Comparison of ENCODE assay signal across 1 fruit fly cellular context in the genomic region with DNA sequence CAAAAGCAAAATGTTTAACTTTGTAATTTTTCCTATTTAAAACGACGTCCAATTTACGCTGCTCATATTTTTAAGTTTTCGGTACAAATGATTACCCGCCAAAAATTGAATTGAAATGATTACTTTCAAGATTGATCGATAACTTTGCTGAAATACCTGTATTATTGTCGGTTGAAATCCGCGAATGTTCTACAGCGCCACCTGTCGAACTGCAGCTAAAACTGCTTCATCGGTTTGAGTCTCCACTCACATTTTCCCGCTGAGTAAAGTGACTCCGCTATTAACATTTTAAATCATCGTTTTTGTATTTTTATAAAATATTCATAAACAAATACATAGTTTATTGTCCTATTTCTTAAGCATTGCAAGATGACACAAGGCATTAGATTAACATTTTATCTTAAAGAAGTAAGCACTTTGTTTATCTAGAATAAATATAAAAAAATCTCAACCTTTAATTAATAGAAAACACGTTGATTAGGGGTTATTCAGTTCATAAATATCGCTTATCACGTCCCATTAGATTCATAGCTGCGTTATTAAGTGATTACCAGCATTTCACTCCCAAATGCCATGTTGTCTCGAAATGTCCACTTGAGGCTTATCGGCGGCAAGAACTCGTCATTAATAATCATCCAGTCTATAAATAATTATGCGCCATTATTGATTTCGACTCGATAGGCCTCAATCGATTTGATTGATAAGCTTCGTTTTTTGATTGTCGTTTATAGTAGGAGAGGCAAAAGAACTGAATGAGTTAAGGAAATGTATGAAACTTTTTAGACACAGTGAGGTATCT.
TF ChIP-seq lines count a peak whose summit lies in the region.

No protein-coding gene starts in this region.

TF ChIP-seq in whole organism, embryonic, 481 proteins besides CTCF, POLR2A, EP300 and RAD21 (continued from another document and continues in another):
- TF ChIP-seq lmd (GFP tag; IDR thresholded peaks at IDR 0.05; lab: Robert Waterston, UW), result no peak
- no peak; the same call in 2 of the 3 replicates for TF ChIP-seq row (GFP tag; IDR thresholded peaks at IDR 0.05; lab: Robert Waterston, UW)
- no peak for TF ChIP-seq Awh (GFP tag; IDR thresholded peaks at IDR 0.05; lab: Robert Waterston, UW)
- TF ChIP-seq abd-A (tag; optimal IDR thresholded peaks at IDR 0.05; lab: Kevin White, UChicago), result no peak
- TF ChIP-seq lab (GFP tag; optimal IDR thresholded peaks at IDR 0.05; lab: Kevin White, UChicago), result peak; percentile 12
- TF ChIP-seq Bgb (GFP tag; IDR thresholded peaks at IDR 0.05; lab: Robert Waterston, UW; ENCODE audit: partially characterized antibody), result peak; percentile 62
- TF ChIP-seq PHDP (tag; optimal IDR thresholded peaks at IDR 0.05; lab: Kevin White, UChicago), result no peak
- no peak for TF ChIP-seq CG18262 (tag; optimal IDR thresholded peaks at IDR 0.05; lab: Kevin White, UChicago)
- TF ChIP-seq Atf6 (GFP tag; IDR thresholded peaks at IDR 0.05; lab: Robert Waterston, UW), result no peak
- no peak for TF ChIP-seq Xbp1 (GFP tag; optimal IDR thresholded peaks at IDR 0.05; lab: Kevin White, UChicago)
- no peak for TF ChIP-seq CG6254 (GFP tag; optimal IDR thresholded peaks at IDR 0.05; lab: Kevin White, UChicago)
- TF ChIP-seq run (tag; optimal IDR thresholded peaks at IDR 0.05; lab: Kevin White, UChicago), result no peak
- no peak for TF ChIP-seq CG1647 (GFP tag; optimal IDR thresholded peaks at IDR 0.05; lab: Kevin White, UChicago)
- no peak for TF ChIP-seq CG2889 (GFP tag; IDR thresholded peaks at IDR 0.05; lab: Robert Waterston, UW)
- no peak for TF ChIP-seq yki (optimal IDR thresholded peaks at IDR 0.05; lab: Kevin White, UChicago)
- no peak for TF ChIP-seq ewg (GFP tag; optimal IDR thresholded peaks at IDR 0.05; lab: Kevin White, UChicago)
- TF ChIP-seq Hmx (GFP tag; optimal IDR thresholded peaks at IDR 0.05; lab: Kevin White, UChicago), result no peak
- TF ChIP-seq pros (GFP tag; optimal IDR thresholded peaks at IDR 0.05; lab: Kevin White, UChicago), result no peak
- TF ChIP-seq CG1024 (GFP tag; IDR thresholded peaks at IDR 0.05; lab: Robert Waterston, UW), result no peak
- TF ChIP-seq Mrtf (GFP tag; IDR thresholded peaks at IDR 0.05; lab: Robert Waterston, UW), result no peak
- TF ChIP-seq fru (optimal IDR thresholded peaks at IDR 0.05; lab: Kevin White, UChicago), result no peak
- no peak for TF ChIP-seq CG14441 (GFP tag; IDR thresholded peaks at IDR 0.05; lab: Robert Waterston, UW)
- no peak for TF ChIP-seq esg (GFP tag; conservative IDR thresholded peaks at IDR 0.05; lab: Robert Waterston, UW)
- TF ChIP-seq ttk (GFP tag; IDR thresholded peaks at IDR 0.05; lab: Robert Waterston, UW), result no peak
- TF ChIP-seq gro (GFP tag; optimal IDR thresholded peaks at IDR 0.05; lab: Kevin White, UChicago), result no peak
- TF ChIP-seq CG6791 (GFP tag; IDR thresholded peaks at IDR 0.05; lab: Robert Waterston, UW; ENCODE audit: partially characterized antibody), result peak; percentile 56
- no peak for TF ChIP-seq ash1 (GFP tag; optimal IDR thresholded peaks at IDR 0.05; lab: Kevin White, UChicago)
- TF ChIP-seq ro (GFP tag; IDR thresholded peaks at IDR 0.05; lab: Robert Waterston, UW), result no peak
- no peak for TF ChIP-seq zen2 (GFP tag; IDR thresholded peaks at IDR 0.05; lab: Robert Waterston, UW; ENCODE audit: partially characterized antibody)
- TF ChIP-seq Med (GFP tag; lab: Kevin White, UChicago), result peak; percentile 89
- TF ChIP-seq CG12219 (GFP tag; optimal IDR thresholded peaks at IDR 0.05; lab: Kevin White, UChicago), result no peak
- TF ChIP-seq chn (GFP tag; optimal IDR thresholded peaks at IDR 0.05; lab: Kevin White, UChicago), result no peak
- no peak for TF ChIP-seq CG13296 (GFP tag; optimal IDR thresholded peaks at IDR 0.05; lab: Kevin White, UChicago)
- TF ChIP-seq CG31388 (GFP tag; optimal IDR thresholded peaks at IDR 0.05; lab: Kevin White, UChicago), result no peak
- TF ChIP-seq Elba2 (GFP tag; optimal IDR thresholded peaks at IDR 0.05; lab: Kevin White, UChicago), result no peak
- TF ChIP-seq lola (GFP tag; optimal IDR thresholded peaks at IDR 0.05; lab: Kevin White, UChicago), result no peak
- no peak for TF ChIP-seq hkb (optimal IDR thresholded peaks at IDR 0.05; lab: Kevin White, UChicago)
- TF ChIP-seq hkb (GFP tag; IDR thresholded peaks at IDR 0.05; lab: Robert Waterston, UW), result no peak
- no peak for TF ChIP-seq dmrt11E (tag; optimal IDR thresholded peaks at IDR 0.05; lab: Kevin White, UChicago)
- TF ChIP-seq CG3995 (GFP tag; optimal IDR thresholded peaks at IDR 0.05; lab: Kevin White, UChicago), result peak; percentile 45
- TF ChIP-seq luna (GFP tag; optimal IDR thresholded peaks at IDR 0.05; lab: Kevin White, UChicago), result no peak
- no peak for TF ChIP-seq z (GFP tag; IDR thresholded peaks at IDR 0.05; lab: Robert Waterston, UW)
- no peak for TF ChIP-seq Hsf (GFP tag; optimal IDR thresholded peaks at IDR 0.05; lab: Kevin White, UChicago)
- TF ChIP-seq D19A (tag; optimal IDR thresholded peaks at IDR 0.05; lab: Kevin White, UChicago), result peak; percentile 8
- no peak for TF ChIP-seq Atf-2 (GFP tag; optimal IDR thresholded peaks at IDR 0.05; lab: Kevin White, UChicago)
- TF ChIP-seq Fer1 (GFP tag; optimal IDR thresholded peaks at IDR 0.05; lab: Kevin White, UChicago), result no peak
- no peak for TF ChIP-seq Hand (GFP tag; optimal IDR thresholded peaks at IDR 0.05; lab: Kevin White, UChicago)
- TF ChIP-seq Camta (GFP tag; optimal IDR thresholded peaks at IDR 0.05; lab: Kevin White, UChicago), result no peak
- no peak for TF ChIP-seq salm (tag; optimal IDR thresholded peaks at IDR 0.05; lab: Kevin White, UChicago)
- TF ChIP-seq kah (GFP tag; optimal IDR thresholded peaks at IDR 0.05; lab: Kevin White, UChicago), result no peak
- no peak for TF ChIP-seq CG1529 (GFP tag; optimal IDR thresholded peaks at IDR 0.05; lab: Kevin White, UChicago)
- no peak for TF ChIP-seq her (GFP tag; optimal IDR thresholded peaks at IDR 0.05; lab: Kevin White, UChicago)
- peak; percentile 90 for TF ChIP-seq grn (GFP tag; optimal IDR thresholded peaks at IDR 0.05; lab: Kevin White, UChicago)
- TF ChIP-seq CG15073 (GFP tag; optimal IDR thresholded peaks at IDR 0.05; lab: Kevin White, UChicago), result no peak
- no peak for TF ChIP-seq tgo (GFP tag; IDR thresholded peaks at IDR 0.05; lab: Robert Waterston, UW)
- TF ChIP-seq CkIIα-i1 (GFP tag; IDR thresholded peaks at IDR 0.05; lab: Robert Waterston, UW), result no peak
- no peak for TF ChIP-seq ab (GFP tag; optimal IDR thresholded peaks at IDR 0.05; lab: Kevin White, UChicago)
- no peak for TF ChIP-seq B-H2 (GFP tag; optimal IDR thresholded peaks at IDR 0.05; lab: Kevin White, UChicago)
- TF ChIP-seq org-1 (GFP tag; optimal IDR thresholded peaks at IDR 0.05; lab: Kevin White, UChicago), result no peak
- no peak for TF ChIP-seq CG4617 (GFP tag; optimal IDR thresholded peaks at IDR 0.05; lab: Kevin White, UChicago; ENCODE audit: borderline replicate concordance)
- no peak for TF ChIP-seq CG16863 (GFP tag; optimal IDR thresholded peaks at IDR 0.05; lab: Kevin White, UChicago)
- no peak for TF ChIP-seq Sox100B (GFP tag; optimal IDR thresholded peaks at IDR 0.05; lab: Kevin White, UChicago)
- peak; percentile 62 for TF ChIP-seq sens (GFP tag; lab: Kevin White, UChicago)
- TF ChIP-seq p53 (GFP tag; optimal IDR thresholded peaks at IDR 0.05; lab: Kevin White, UChicago), result no peak
- TF ChIP-seq Optix (GFP tag; IDR thresholded peaks at IDR 0.05; lab: Robert Waterston, UW), result no peak
- no peak for TF ChIP-seq disco-r (GFP tag; optimal IDR thresholded peaks at IDR 0.05; lab: Kevin White, UChicago)
- no peak for TF ChIP-seq CG31224 (GFP tag; IDR thresholded peaks at IDR 0.05; lab: Robert Waterston, UW)
- TF ChIP-seq CG18011 (GFP tag; optimal IDR thresholded peaks at IDR 0.05; lab: Kevin White, UChicago), result no peak
- no peak for TF ChIP-seq crol (GFP tag; IDR thresholded peaks at IDR 0.05; lab: Robert Waterston, UW)
- no peak for TF ChIP-seq CG4707 (GFP tag; optimal IDR thresholded peaks at IDR 0.05; lab: Kevin White, UChicago)
- no peak for TF ChIP-seq CG4820 (GFP tag; optimal IDR thresholded peaks at IDR 0.05; lab: Kevin White, UChicago)
- no peak for TF ChIP-seq Gsc (GFP tag; IDR thresholded peaks at IDR 0.05; lab: Robert Waterston, UW)
- TF ChIP-seq CG16813 (GFP tag; IDR thresholded peaks at IDR 0.05; lab: Robert Waterston, UW; ENCODE audit: partially characterized antibody), result peak; percentile 34
- TF ChIP-seq CG10274 (GFP tag; optimal IDR thresholded peaks at IDR 0.05; lab: Kevin White, UChicago), result no peak
- TF ChIP-seq Bteb2 (GFP tag; optimal IDR thresholded peaks at IDR 0.05; lab: Kevin White, UChicago), result no peak
- no peak for TF ChIP-seq Sox102F (GFP tag; optimal IDR thresholded peaks at IDR 0.05; lab: Kevin White, UChicago)
- TF ChIP-seq peb (GFP tag; IDR thresholded peaks at IDR 0.05; lab: Robert Waterston, UW), result no peak
- TF ChIP-seq CG6765 (GFP tag; optimal IDR thresholded peaks at IDR 0.05; lab: Kevin White, UChicago), result no peak
- no peak for TF ChIP-seq kni (GFP tag; optimal IDR thresholded peaks at IDR 0.05; lab: Kevin White, UChicago)
- TF ChIP-seq ato (GFP tag; IDR thresholded peaks at IDR 0.05; lab: Robert Waterston, UW; ENCODE audit: partially characterized antibody), result peak; percentile 26; the same call in 1 of the 2 replicates
- no peak for TF ChIP-seq CG34422 (GFP tag; IDR thresholded peaks at IDR 0.05; lab: Robert Waterston, UW)
- no peak for TF ChIP-seq Dbx (GFP tag; IDR thresholded peaks at IDR 0.05; lab: Robert Waterston, UW)
- TF ChIP-seq tup (GFP tag; optimal IDR thresholded peaks at IDR 0.05; lab: Kevin White, UChicago), result no peak
- no peak for TF ChIP-seq ken (GFP tag; IDR thresholded peaks at IDR 0.05; lab: Robert Waterston, UW)
- TF ChIP-seq CG10979 (tag; optimal IDR thresholded peaks at IDR 0.05; lab: Kevin White, UChicago), result peak; percentile 10
- peak; percentile 67 for TF ChIP-seq stwl (tag; optimal IDR thresholded peaks at IDR 0.05; lab: Kevin White, UChicago)
- no peak for TF ChIP-seq CG7745 (tag; optimal IDR thresholded peaks at IDR 0.05; lab: Kevin White, UChicago)
- TF ChIP-seq Sry-δ (GFP tag; optimal IDR thresholded peaks at IDR 0.05; lab: Kevin White, UChicago), result peak; percentile 45
- TF ChIP-seq CG3838 (GFP tag; optimal IDR thresholded peaks at IDR 0.05; lab: Kevin White, UChicago), result no peak
- no peak for TF ChIP-seq H2.0 (GFP tag; IDR thresholded peaks at IDR 0.05; lab: Robert Waterston, UW)
- TF ChIP-seq grau (tag; optimal IDR thresholded peaks at IDR 0.05; lab: Kevin White, UChicago), result no peak
- TF ChIP-seq CG4328 (GFP tag; optimal IDR thresholded peaks at IDR 0.05; lab: Kevin White, UChicago), result no peak
- no peak for TF ChIP-seq C15 (GFP tag; IDR thresholded peaks at IDR 0.05; lab: Robert Waterston, UW)
- TF ChIP-seq CG10462 (GFP tag; optimal IDR thresholded peaks at IDR 0.05; lab: Kevin White, UChicago), result no peak
- no peak for TF ChIP-seq Sin3A (optimal IDR thresholded peaks at IDR 0.05; lab: Kevin White, UChicago)
- no peak for TF ChIP-seq CG4730 (GFP tag; IDR thresholded peaks at IDR 0.05; lab: Robert Waterston, UW)
- TF ChIP-seq tna (GFP tag; IDR thresholded peaks at IDR 0.05; lab: Robert Waterston, UW; ENCODE audit: partially characterized antibody), result peak; percentile 64
- no peak for TF ChIP-seq CG13775 (GFP tag; optimal IDR thresholded peaks at IDR 0.05; lab: Kevin White, UChicago)
- no peak for TF ChIP-seq tll (GFP tag; optimal IDR thresholded peaks at IDR 0.05; lab: Kevin White, UChicago)
- no peak for TF ChIP-seq CG9817 (tag; optimal IDR thresholded peaks at IDR 0.05; lab: Kevin White, UChicago)
- TF ChIP-seq sc (optimal IDR thresholded peaks at IDR 0.05; lab: Kevin White, UChicago), result no peak
- TF ChIP-seq sc (GFP tag; optimal IDR thresholded peaks at IDR 0.05; lab: Kevin White, UChicago), result no peak
- TF ChIP-seq CG5245 (GFP tag; optimal IDR thresholded peaks at IDR 0.05; lab: Kevin White, UChicago), result no peak
- TF ChIP-seq CG10147 (GFP tag; optimal IDR thresholded peaks at IDR 0.05; lab: Kevin White, UChicago), result no peak
- TF ChIP-seq Atf3 (GFP tag; optimal IDR thresholded peaks at IDR 0.05; lab: Kevin White, UChicago), result no peak
- TF ChIP-seq CG6272 (GFP tag; IDR thresholded peaks at IDR 0.05; lab: Robert Waterston, UW), result no peak
- TF ChIP-seq danr (GFP tag; IDR thresholded peaks at IDR 0.05; lab: Robert Waterston, UW), result no peak
- TF ChIP-seq hth (optimal IDR thresholded peaks at IDR 0.05; lab: Kevin White, UChicago), result no peak
- TF ChIP-seq trem (tag; optimal IDR thresholded peaks at IDR 0.05; lab: Kevin White, UChicago), result peak; percentile 20
- TF ChIP-seq CoRest (tag; optimal IDR thresholded peaks at IDR 0.05; lab: Kevin White, UChicago), result no peak
- no peak for TF ChIP-seq shn (GFP tag; optimal IDR thresholded peaks at IDR 0.05; lab: Kevin White, UChicago)
- TF ChIP-seq so (GFP tag; IDR thresholded peaks at IDR 0.05; lab: Robert Waterston, UW), result no peak
- no peak for TF ChIP-seq Blimp-1 (GFP tag; optimal IDR thresholded peaks at IDR 0.05; lab: Kevin White, UChicago)
- no peak for TF ChIP-seq sr (GFP tag; IDR thresholded peaks at IDR 0.05; lab: Robert Waterston, UW)
- peak; percentile 68 for TF ChIP-seq vvl (GFP tag; IDR thresholded peaks at IDR 0.05; lab: Robert Waterston, UW)
- no peak for TF ChIP-seq Neu2 (GFP tag; optimal IDR thresholded peaks at IDR 0.05; lab: Kevin White, UChicago; ENCODE audit: borderline replicate concordance)
- TF ChIP-seq CG13287 (GFP tag; IDR thresholded peaks at IDR 0.05; lab: Robert Waterston, UW; ENCODE audit: partially characterized antibody), result peak; percentile 71
- no peak for TF ChIP-seq Ets65A (GFP tag; lab: Kevin White, UChicago)
- TF ChIP-seq Dip2 (GFP tag; IDR thresholded peaks at IDR 0.05; lab: Robert Waterston, UW), result no peak
- TF ChIP-seq Ada2b (GFP tag; IDR thresholded peaks at IDR 0.05; lab: Robert Waterston, UW), result no peak
- TF ChIP-seq CG12744 (GFP tag; optimal IDR thresholded peaks at IDR 0.05; lab: Kevin White, UChicago), result no peak
- TF ChIP-seq Pdp1 (GFP tag; optimal IDR thresholded peaks at IDR 0.05; lab: Kevin White, UChicago), result no peak
- no peak for TF ChIP-seq ATbp (GFP tag; optimal IDR thresholded peaks at IDR 0.05; lab: Kevin White, UChicago)
- TF ChIP-seq bcd (GFP tag; optimal IDR thresholded peaks at IDR 0.05; lab: Kevin White, UChicago), result no peak
- TF ChIP-seq usp (GFP tag; optimal IDR thresholded peaks at IDR 0.05; lab: Kevin White, UChicago), result no peak
- TF ChIP-seq bowl (GFP tag; IDR thresholded peaks at IDR 0.05; lab: Robert Waterston, UW), result no peak
- TF ChIP-seq Mes4 (GFP tag; optimal IDR thresholded peaks at IDR 0.05; lab: Kevin White, UChicago), result no peak
- no peak for TF ChIP-seq Taf1 (GFP tag; IDR thresholded peaks at IDR 0.05; lab: Robert Waterston, UW)
- no peak for TF ChIP-seq bab2 (GFP tag; optimal IDR thresholded peaks at IDR 0.05; lab: Kevin White, UChicago)
- TF ChIP-seq ac (GFP tag; optimal IDR thresholded peaks at IDR 0.05; lab: Kevin White, UChicago), result no peak
- no peak for TF ChIP-seq CG17359 (tag; optimal IDR thresholded peaks at IDR 0.05; lab: Kevin White, UChicago)
